Worm (Caenorhabditis elegans) whole organism, L3 larva: ENCODE data around the gene vps-53.
A peak's percentile ranks its signal among the peaks of the same experiment; 100 is the strongest.

Source experiments
- ZK546.5 ChIP-seq: sonication (generic microtip); optimal IDR thresholded peaks from 2 replicates; lab custom pipeline; 2017; ENCODE audit warnings: missing biosample characterization, missing genetic modification characterization
- aly-2 ChIP-seq: fragments of 150-350 bp; optimal IDR thresholded peaks from 2 replicates; lab custom pipeline; 2014; ENCODE audit warnings: missing biosample characterization, missing genetic modification characterization
- ama-1 ChIP-seq: fragments of 150-350 bp; optimal IDR thresholded peaks from 2 replicates; lab custom pipeline; 2018
- ceh-28 ChIP-seq: fragments of 150-350 bp; optimal IDR thresholded peaks from 2 replicates; lab custom pipeline; 2014; ENCODE audit warnings: missing biosample characterization, missing genetic modification reagents, missing genetic modification characterization
- ceh-82 ChIP-seq: fragments of 150-350 bp; optimal IDR thresholded peaks from 2 replicates; lab custom pipeline; 2014; ENCODE audit warnings: missing biosample characterization, missing genetic modification characterization
- daf-12 ChIP-seq: fragments of 150-350 bp; optimal IDR thresholded peaks from 2 replicates; lab custom pipeline; 2014; ENCODE audit warnings: missing biosample characterization, missing genetic modification reagents, missing genetic modification characterization
- egl-27 ChIP-seq: sonication (generic microtip); optimal IDR thresholded peaks from 4 replicates; lab custom pipeline; 2017; ENCODE audit warnings: missing biosample characterization, missing genetic modification reagents, missing genetic modification characterization
- elt-2 ChIP-seq: sonication (generic microtip); optimal IDR thresholded peaks from 2 replicates; lab custom pipeline; 2016; ENCODE audit warnings: missing genetic modification reagents, mild to moderate bottlenecking, missing genetic modification characterization, missing compliant biosample characterization
- elt-3 ChIP-seq, 3 experiments: fragments of 150-350 bp in 1 of 3; sonication (generic microtip) in 2 of 3; optimal IDR thresholded peaks; 2 replicates in 2 of 3; 4 replicates in 1 of 3; lab custom pipeline; 2014 to 2017; ENCODE audit warnings: missing biosample characterization in 3 of 3, missing genetic modification characterization in 3 of 3
- eor-1 ChIP-seq, 2 experiments: fragments of 150-350 bp; optimal IDR thresholded peaks; 2 replicates each; lab custom pipeline; 2014 to 2018; ENCODE audit warnings: missing biosample characterization in 2 of 2, missing genetic modification characterization in 2 of 2
- fkh-10 ChIP-seq: sonication (generic microtip); optimal IDR thresholded peaks from 2 replicates; lab custom pipeline; 2017; ENCODE audit warnings: missing biosample characterization, missing genetic modification reagents, missing genetic modification characterization
- hmg-11 ChIP-seq: sonication (generic microtip); optimal IDR thresholded peaks from 2 replicates; lab custom pipeline; 2016; ENCODE audit warnings: missing genetic modification characterization, missing compliant biosample characterization
- jun-1 ChIP-seq: fragments of 150-350 bp; optimal IDR thresholded peaks from 2 replicates; lab custom pipeline; 2014; ENCODE audit warnings: missing biosample characterization, missing genetic modification reagents, missing genetic modification characterization
- lsy-12 ChIP-seq: sonication (generic microtip); optimal IDR thresholded peaks from 2 replicates; lab custom pipeline; 2016; ENCODE audit warnings: mild to moderate bottlenecking, missing genetic modification characterization, missing compliant biosample characterization
- mml-1 ChIP-seq: fragments of 150-350 bp; sonication (generic microtip); optimal IDR thresholded peaks from 3 replicates; lab custom pipeline; 2014; ENCODE audit warnings: missing biosample characterization, missing genetic modification characterization
- nfya-1 ChIP-seq: sonication (generic microtip); optimal IDR thresholded peaks from 2 replicates; lab custom pipeline; 2017; ENCODE audit warnings: missing genetic modification characterization, mild to moderate bottlenecking, missing compliant biosample characterization, antibody characterized with exemption, moderate library complexity; ENCODE audit not compliant: insufficient read depth
- nhr-11 ChIP-seq: fragments of 150-350 bp; optimal IDR thresholded peaks from 2 replicates; lab custom pipeline; 2014; ENCODE audit warnings: missing biosample characterization, missing genetic modification characterization
- nhr-23 ChIP-seq: fragments of 150-350 bp; optimal IDR thresholded peaks from 2 replicates; lab custom pipeline; 2014; ENCODE audit warnings: missing biosample characterization, missing genetic modification reagents, missing genetic modification characterization
- nhr-237 ChIP-seq: fragments of 150-350 bp; optimal IDR thresholded peaks from 2 replicates; lab custom pipeline; 2014; ENCODE audit warnings: missing biosample characterization, missing genetic modification characterization
- nhr-25 ChIP-seq: sonication (generic microtip); optimal IDR thresholded peaks from 2 replicates; lab custom pipeline; 2017; ENCODE audit warnings: missing biosample characterization, missing genetic modification characterization
- nhr-43 ChIP-seq: sonication (generic microtip); optimal IDR thresholded peaks from 2 replicates; lab custom pipeline; 2016; ENCODE audit warnings: mild to moderate bottlenecking, missing genetic modification characterization, missing compliant biosample characterization; ENCODE audit not compliant: poor library complexity, severe bottlenecking
- nhr-67 ChIP-seq: fragments of 150-350 bp; optimal IDR thresholded peaks from 2 replicates; lab custom pipeline; 2014; ENCODE audit warnings: missing biosample characterization, missing genetic modification characterization
- nhr-76 ChIP-seq: fragments of 150-350 bp; sonication (generic microtip); optimal IDR thresholded peaks from 5 replicates; lab custom pipeline; 2014; ENCODE audit warnings: missing biosample characterization, missing genetic modification characterization
- nhr-77 ChIP-seq: fragments of 150-350 bp; optimal IDR thresholded peaks from 2 replicates; lab custom pipeline; 2014; ENCODE audit warnings: missing biosample characterization, missing genetic modification characterization
- pha-4 ChIP-seq: fragments of 150-350 bp; optimal IDR thresholded peaks from 2 replicates; lab custom pipeline; 2014; ENCODE audit warnings: missing biosample characterization, missing genetic modification reagents, missing genetic modification characterization
- pqm-1 ChIP-seq: fragments of 150-350 bp; optimal IDR thresholded peaks from 2 replicates; lab custom pipeline; 2017; ENCODE audit warnings: missing biosample characterization, missing genetic modification characterization, inconsistent platforms
- sea-2 ChIP-seq: fragments of 150-350 bp; sonication (generic microtip); optimal IDR thresholded peaks from 4 replicates; lab custom pipeline; 2014; ENCODE audit warnings: missing biosample characterization, missing genetic modification reagents, missing genetic modification characterization
- tbx-2 ChIP-seq: sonication (generic microtip); optimal IDR thresholded peaks from 2 replicates; lab custom pipeline; 2016; ENCODE audit warnings: mild to moderate bottlenecking, missing genetic modification characterization, missing compliant biosample characterization
- ztf-4 ChIP-seq: fragments of 150-350 bp; optimal IDR thresholded peaks from 2 replicates; lab custom pipeline; 2014; ENCODE audit warnings: missing biosample characterization, missing genetic modification characterization

Gene vps-53

DNA sequence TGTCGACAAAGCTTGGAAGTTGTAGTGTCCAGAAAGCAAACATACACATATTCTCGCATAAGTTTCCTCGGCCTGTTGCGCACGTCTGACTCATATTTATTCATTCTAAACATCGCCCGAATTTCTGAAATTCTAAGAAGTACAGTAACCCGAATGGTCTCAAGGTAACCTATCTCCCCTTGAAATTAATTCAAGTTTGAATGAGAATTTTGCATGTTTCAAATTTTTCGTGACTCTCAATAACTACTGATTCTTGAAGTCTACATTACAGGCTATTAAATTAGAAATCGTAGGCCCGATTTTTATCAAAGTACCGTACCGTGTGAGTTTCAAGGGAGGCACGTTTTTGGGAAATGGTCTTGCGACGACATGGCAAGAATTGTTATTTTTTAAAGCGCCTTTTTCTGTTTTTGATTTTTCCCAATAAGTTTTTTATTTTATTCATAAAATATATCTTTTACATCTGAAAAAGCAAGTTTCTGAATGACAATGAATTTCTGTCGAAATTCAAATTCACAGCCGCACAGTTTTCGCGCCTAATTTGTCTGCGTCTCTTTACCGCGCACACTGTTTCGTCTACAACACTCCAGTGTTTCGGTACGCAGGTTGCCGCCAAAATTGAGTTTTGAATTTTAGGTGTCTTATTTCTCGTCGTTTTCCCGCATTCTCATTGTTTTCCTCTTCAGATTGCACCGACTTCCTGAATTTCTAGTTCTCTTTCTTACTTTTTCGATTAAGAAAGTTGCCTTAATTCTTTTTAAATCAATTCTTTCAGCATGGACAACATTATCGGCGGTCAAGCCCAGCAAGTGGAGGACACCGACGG, 36.5 kb upstream of the vps-53 start, which contains the start of the genes R10E11.9 and mcm-6:
Gene R10E11.9 (minus strand): TSS at position 51 of the 826 bp plus-strand sequence.
Gene mcm-6 (plus strand): TSS at position 776 of the 826 bp plus-strand sequence.
- TF ChIP-seq jun-1 (no peak), pha-4 (tag; lab: Kevin White, UChicago) (no peak), ama-1 (lab: Kevin White, UChicago) (no peak), nfya-1 (peak; percentile 18), nhr-25 (tag; lab: Kevin White, UChicago) (peak; percentile 72)

- TF ChIP-seq nfya-1 (peak; percentile 70), pqm-1 (no peak)
- TF ChIP-seq, all 47 proteins: peak for 1
Observed at ce11 chrIII:9789607-9790073, 32.3 kb upstream of the vps-53 start, which contains the start of gene R10E11.5. Gene R10E11.5, minus strand, starts transcription at chrIII:9789657.

DNA sequence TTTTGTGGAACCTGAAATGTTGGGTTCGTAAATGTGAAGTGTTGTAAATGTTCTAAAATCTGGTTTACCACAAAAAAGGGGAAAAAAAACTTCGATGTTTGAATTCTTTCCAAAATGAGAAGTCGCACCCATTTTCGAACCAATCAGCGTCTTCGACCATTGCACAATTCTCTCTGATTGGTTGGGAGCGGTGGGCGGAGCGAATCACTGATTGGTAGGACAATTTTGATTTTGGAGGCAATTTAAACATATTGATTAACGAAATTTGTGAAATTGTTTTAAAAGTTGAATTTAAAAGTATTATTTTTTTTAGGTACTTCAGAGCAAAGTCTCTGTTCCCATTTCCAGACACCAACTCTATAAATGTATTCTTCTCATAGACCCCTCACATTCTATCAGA, 31.8 kb upstream of the vps-53 start:
- TF ChIP-seq nfya-1, result peak; percentile 83
- no peak for TF ChIP-seq nhr-43 (tag; lab: Kevin White, UChicago)

DNA sequence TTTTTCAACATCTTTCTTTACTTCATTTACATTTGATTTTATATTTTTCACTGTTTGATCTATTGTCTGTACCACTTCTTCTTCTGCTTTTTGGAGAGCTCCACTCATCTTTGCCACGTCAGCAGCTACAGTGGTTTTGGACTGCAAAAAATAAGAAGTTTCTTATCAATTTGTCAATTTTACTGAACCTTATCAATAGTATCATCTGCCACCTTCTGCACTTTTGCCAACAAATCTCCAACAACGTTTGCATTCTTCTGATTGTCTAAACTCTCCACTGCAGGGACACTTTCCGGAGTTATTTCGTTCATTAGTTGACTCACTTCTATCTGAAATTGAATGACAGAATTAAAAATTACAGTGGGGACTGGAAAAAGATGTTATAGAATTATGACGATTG, 29.5 kb upstream of the vps-53 start:
- TF ChIP-seq egl-27 (no peak), daf-12 (tag; lab: Kevin White, UChicago) (no peak), nhr-11 (no peak), elt-2 (tag; lab: Kevin White, UChicago) (peak; percentile 84), pqm-1 (peak; percentile 90), nfya-1 (no peak), nhr-67 (tag; lab: Kevin White, UChicago) (no peak), fkh-10 (GFP tag; lab: Kevin White, UChicago) (no peak), nhr-76 (tag; lab: Kevin White, UChicago) (no peak), ZK546.5 (tag; lab: Kevin White, UChicago) (no peak), ztf-4 (tag; lab: Kevin White, UChicago) (no peak), nhr-237 (tag; lab: Kevin White, UChicago) (no peak), elt-3 (tag; optimal IDR thresholded peaks at IDR 0.05; lab: Kevin White, UChicago) (no peak), nhr-77 (tag; lab: Kevin White, UChicago) (no peak), pha-4 (tag; lab: Kevin White, UChicago) (peak; percentile 37), nhr-25 (tag; lab: Kevin White, UChicago) (no peak), jun-1 (no peak), hmg-11 (tag; lab: Kevin White, UChicago) (no peak), mml-1 (tag; lab: Kevin White, UChicago) (no peak), tbx-2 (tag; lab: Kevin White, UChicago) (no peak)
- TF ChIP-seq, all 47 proteins: peak for 3

DNA sequence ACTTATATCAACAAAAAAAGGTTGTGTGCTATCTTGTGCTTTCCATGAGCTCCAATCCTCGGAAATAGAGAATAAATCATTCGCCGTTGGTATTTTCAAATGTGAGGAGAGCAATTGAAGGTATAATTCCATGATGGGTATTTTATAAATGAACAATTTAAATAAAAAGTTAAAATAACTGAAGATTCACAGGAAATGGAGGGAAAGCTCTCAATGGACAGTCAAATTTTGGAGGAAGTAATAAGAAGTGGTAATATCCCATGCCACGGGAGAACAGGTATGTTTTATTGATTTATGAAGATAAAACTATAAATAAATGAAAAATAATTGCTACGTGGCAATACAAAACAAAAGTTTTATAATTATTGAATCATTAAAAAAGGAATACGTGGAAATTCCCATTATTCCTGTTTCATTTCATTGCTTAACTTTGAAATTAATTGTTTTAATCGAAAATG, 25.8 kb upstream of the vps-53 start:
- TF ChIP-seq ceh-82 (peak; percentile 8), lsy-12 (tag; lab: Kevin White, UChicago) (peak; percentile 63), nhr-23 (tag; lab: Kevin White, UChicago) (peak; percentile 21), nhr-25 (tag; lab: Kevin White, UChicago) (no peak), nhr-43 (tag; lab: Kevin White, UChicago) (peak; percentile 33), jun-1 (peak; percentile 23), eor-1 (tag; optimal IDR thresholded peaks at IDR 0.05; lab: Kevin White, UChicago) (no peak), nhr-77 (tag; lab: Kevin White, UChicago) (peak; percentile 27), tbx-2 (tag; lab: Kevin White, UChicago) (peak; percentile 28), sea-2 (no peak), aly-2 (tag; lab: Kevin White, UChicago) (peak; percentile 65), ceh-28 (peak; percentile 22), elt-2 (tag; lab: Kevin White, UChicago) (peak; percentile 24)
